Worm (Caenorhabditis elegans): Measurements from ENCODE around the gene pole-4.

ce11 chrII:14946545-14946944 lies 22.6 kb downstream of the pole-4 start:
- TF ChIP-seq hlh-30 (tag; optimal IDR thresholded peaks at IDR 0.05; ENCODE audit: insufficient read depth) (no peak), jun-1 (tag; optimal IDR thresholded peaks at IDR 0.05) (no peak), nhr-111 (GFP tag; optimal IDR thresholded peaks at IDR 0.05) (no peak), ama-1 (optimal IDR thresholded peaks at IDR 0.05) (no peak), D1046.2 (GFP tag; IDR thresholded peaks at IDR 0.05) (no peak), egl-27 (tag; optimal IDR thresholded peaks at IDR 0.05) (no peak), ztf-11 (tag; optimal IDR thresholded peaks at IDR 0.05) (no peak), pha-4 (GFP tag; IDR thresholded peaks at IDR 0.05) (no peak), pha-4 (tag; optimal IDR thresholded peaks at IDR 0.05) (no peak), nhr-11 (tag; optimal IDR thresholded peaks at IDR 0.05) (no peak), fos-1 (tag; optimal IDR thresholded peaks at IDR 0.05) (no peak), nhr-41 (GFP tag; IDR thresholded peaks at IDR 0.05) (no peak), aha-1 (tag) (peak; percentile 39)

Measured in whole organism, L4 larva.